Worm (Caenorhabditis elegans) whole organism, L4 larva: ENCODE results near the gene elo-7.

Experiments
- F10B5.3 ChIP-seq: sonication (generic microtip); optimal IDR thresholded peaks from 2 replicates; lab custom pipeline; 2016; ENCODE audit warnings: mild to moderate bottlenecking, missing genetic modification characterization, missing compliant biosample characterization
- F26F4.8 ChIP-seq: fragments of 200-800 bp; sonication (Bioruptor generic); conservative IDR thresholded peaks from 2 replicates; pipeline ENCODE4 v1.3.6; 2022; ENCODE audit warnings: missing genetic modification characterization, missing compliant biosample characterization
- F44E2.7 ChIP-seq: fragments of 200-800 bp; sonication (Bioruptor generic); IDR thresholded peaks from 2 replicates; pipeline ENCODE4 v2.1.2; 2022; ENCODE audit warnings: missing genetic modification characterization, missing compliant biosample characterization
- T26A8.4 ChIP-seq: fragments of 200-800 bp; sonication (Bioruptor generic); IDR thresholded peaks from 2 replicates; pipeline ENCODE4 v1.3.6; 2022; ENCODE audit warnings: missing genetic modification characterization, missing compliant biosample characterization
- Y105C5A.15 ChIP-seq: fragments of 200-800 bp; sonication (Bioruptor generic); IDR thresholded peaks from 2 replicates; pipeline ENCODE4 v1.3.6; 2022; ENCODE audit warnings: missing genetic modification characterization, missing compliant biosample characterization
- Y48G9A.11 ChIP-seq: fragments of 200-800 bp; sonication (Bioruptor generic); IDR thresholded peaks from 2 replicates; pipeline ENCODE4 v1.3.6; 2022; ENCODE audit warnings: missing genetic modification reagents, missing genetic modification characterization, missing compliant biosample characterization
- ZK546.5 ChIP-seq, 2 experiments: sonication (generic microtip); optimal IDR thresholded peaks; 2 replicates each; lab custom pipeline; 2017; ENCODE audit warnings: missing biosample characterization in 2 of 2, missing genetic modification characterization in 2 of 2
- aha-1 ChIP-seq: fragments of 150-350 bp; peaks from one replicate; lab custom pipeline; 2014; ENCODE audit warnings: missing biosample characterization, missing genetic modification characterization
- ceh-20 ChIP-seq: fragments of 200-800 bp; sonication (Bioruptor generic); IDR thresholded peaks from 2 replicates; pipeline ENCODE4 v1.3.6; 2022; ENCODE audit warnings: missing genetic modification reagents, missing genetic modification characterization, missing compliant biosample characterization
- ceh-44 ChIP-seq: fragments of 200-800 bp; sonication (Bioruptor generic); IDR thresholded peaks from 2 replicates; pipeline ENCODE4 v1.3.6; 2022; ENCODE audit warnings: missing genetic modification reagents, missing genetic modification characterization, missing compliant biosample characterization
- ces-1 ChIP-seq: fragments of 150-350 bp; sonication (generic microtip); optimal IDR thresholded peaks from 4 replicates; lab custom pipeline; 2014; ENCODE audit warnings: missing biosample characterization, missing genetic modification reagents, missing genetic modification characterization
- ctbp-1 ChIP-seq: fragments of 200-800 bp; sonication (Bioruptor generic); IDR thresholded peaks from 2 replicates; pipeline ENCODE4 v1.3.6; 2022; ENCODE audit warnings: missing genetic modification reagents, missing genetic modification characterization, missing compliant biosample characterization
- daf-16 ChIP-seq, 3 experiments: sonication (generic microtip); optimal IDR thresholded peaks; 2 replicates each; lab custom pipeline; 2016 to 2017; ENCODE audit warnings: missing genetic modification characterization in 3 of 3, missing genetic modification reagents in 3 of 3, mild to moderate bottlenecking in 2 of 3, missing compliant biosample characterization in 2 of 3, missing biosample characterization in 1 of 3, moderate library complexity in 1 of 3
- daf-8 ChIP-seq: fragments of 200-800 bp; sonication (Bioruptor generic); IDR thresholded peaks from 2 replicates; pipeline ENCODE4 v1.3.6; 2022; ENCODE audit warnings: missing genetic modification characterization, missing compliant biosample characterization
- dpl-1 ChIP-seq: fragments of 150-350 bp; optimal IDR thresholded peaks from 2 replicates; lab custom pipeline; 2014; ENCODE audit warnings: missing biosample characterization, missing genetic modification reagents, missing genetic modification characterization
- dve-1 ChIP-seq: sonication (generic microtip); optimal IDR thresholded peaks from 2 replicates; lab custom pipeline; 2017; ENCODE audit warnings: antibody characterized with exemption, mild to moderate bottlenecking, missing genetic modification characterization, missing compliant biosample characterization; ENCODE audit not compliant: insufficient read depth
- egl-27 ChIP-seq: sonication (generic microtip); optimal IDR thresholded peaks from 3 replicates; lab custom pipeline; 2017; ENCODE audit warnings: missing biosample characterization, missing genetic modification reagents, missing genetic modification characterization
- egl-43 ChIP-seq: fragments of 200-800 bp; sonication (Bioruptor generic); IDR thresholded peaks from 2 replicates; pipeline ENCODE4 v1.3.6; 2022; ENCODE audit warnings: missing genetic modification reagents, missing genetic modification characterization, missing compliant biosample characterization
- fos-1 ChIP-seq: fragments of 150-350 bp; optimal IDR thresholded peaks from 2 replicates; lab custom pipeline; 2014; ENCODE audit warnings: missing biosample characterization, missing genetic modification characterization
- hif-1 ChIP-seq, 2 experiments: sonication (generic microtip); optimal IDR thresholded peaks; 2 replicates each; lab custom pipeline; 2016 to 2017; ENCODE audit warnings: missing compliant biosample characterization in 2 of 2, missing genetic modification characterization in 2 of 2, missing genetic modification reagents in 2 of 2, missing genotype in 2 of 2, mild to moderate bottlenecking in 1 of 2
- hlh-30 ChIP-seq: sonication (generic microtip); optimal IDR thresholded peaks from 2 replicates; lab custom pipeline; 2017; ENCODE audit warnings: antibody characterized with exemption, mild to moderate bottlenecking, missing genetic modification characterization, missing compliant biosample characterization; ENCODE audit not compliant: insufficient read depth
- hmg-1.1 ChIP-seq: fragments of 200-800 bp; sonication (Bioruptor generic); IDR thresholded peaks from 2 replicates; pipeline ENCODE4 v1.3.6; 2022; ENCODE audit warnings: missing genetic modification reagents, missing genetic modification characterization, missing compliant biosample characterization
- lim-7 ChIP-seq: fragments of 200-800 bp; sonication (Bioruptor generic); IDR thresholded peaks from 2 replicates; pipeline ENCODE4 v1.3.6; 2022; ENCODE audit warnings: missing genetic modification characterization, missing compliant biosample characterization
- lsy-2 ChIP-seq, 2 experiments: fragments of 150-350 bp in 1 of 2; sonication (generic microtip) in 1 of 2; optimal IDR thresholded peaks; 2 replicates each; lab custom pipeline; 2014 to 2017; ENCODE audit warnings: missing biosample characterization in 2 of 2, missing genetic modification characterization in 2 of 2
- madf-5 ChIP-seq, 2 experiments: fragments of 200-800 bp; sonication (Bioruptor generic); IDR thresholded peaks; 2 replicates each; pipeline ENCODE4 v1.3.6; 2022; ENCODE audit warnings: missing compliant biosample characterization in 2 of 2, missing genetic modification characterization in 2 of 2
- mdt-29 ChIP-seq: fragments of 200-800 bp; sonication (Bioruptor generic); IDR thresholded peaks from 2 replicates; pipeline ENCODE4 v1.3.6; 2022; ENCODE audit warnings: missing genetic modification reagents, missing genetic modification characterization, missing compliant biosample characterization
- mes-2 ChIP-seq: sonication (generic microtip); optimal IDR thresholded peaks from 2 replicates; lab custom pipeline; 2016; ENCODE audit warnings: missing genotype, mild to moderate bottlenecking, missing genetic modification characterization, missing compliant biosample characterization; ENCODE audit not compliant: poor library complexity, severe bottlenecking
- nhr-11 ChIP-seq: fragments of 150-350 bp; optimal IDR thresholded peaks from 2 replicates; lab custom pipeline; 2014; ENCODE audit warnings: missing biosample characterization, missing genetic modification characterization
- nhr-237 ChIP-seq: sonication (generic microtip); optimal IDR thresholded peaks from 2 replicates; lab custom pipeline; 2017; ENCODE audit warnings: missing biosample characterization, missing genetic modification characterization
- nhr-28 ChIP-seq: fragments of 150-350 bp; optimal IDR thresholded peaks from 2 replicates; lab custom pipeline; 2014; ENCODE audit warnings: missing biosample characterization, missing genetic modification characterization
- nhr-41 ChIP-seq: fragments of 200-800 bp; sonication (Bioruptor generic); IDR thresholded peaks from 2 replicates; pipeline ENCODE4 v1.3.6; 2022; ENCODE audit warnings: missing genetic modification reagents, missing genetic modification characterization, missing compliant biosample characterization
- nhr-48 ChIP-seq: sonication (generic microtip); optimal IDR thresholded peaks from 2 replicates; lab custom pipeline; 2016; ENCODE audit warnings: mild to moderate bottlenecking, missing genetic modification characterization, missing compliant biosample characterization
- nhr-76 ChIP-seq: fragments of 150-350 bp; optimal IDR thresholded peaks from 2 replicates; lab custom pipeline; 2014; ENCODE audit warnings: missing biosample characterization, missing genetic modification characterization
- nhr-77 ChIP-seq: fragments of 150-350 bp; optimal IDR thresholded peaks from 2 replicates; lab custom pipeline; 2014; ENCODE audit warnings: missing biosample characterization, missing genetic modification characterization
- pha-4 ChIP-seq, 2 experiments: fragments of 150-350 bp in 1 of 2; fragments of 200-800 bp in 1 of 2; sonication (Bioruptor generic) in 1 of 2; IDR thresholded peaks in 1 of 2; optimal IDR thresholded peaks in 1 of 2; 2 replicates each; pipeline versions ENCODE4 v1.3.6 to Lab custom; 2014 to 2022; ENCODE audit warnings: missing genetic modification characterization in 2 of 2, missing genetic modification reagents in 2 of 2, missing biosample characterization in 1 of 2, missing compliant biosample characterization in 1 of 2
- tag-97 ChIP-seq: fragments of 200-800 bp; sonication (Bioruptor generic); IDR thresholded peaks from 2 replicates; pipeline ENCODE4 v1.3.6; 2022; ENCODE audit warnings: missing genetic modification characterization, missing compliant biosample characterization
- unc-130 ChIP-seq: sonication (generic microtip); optimal IDR thresholded peaks from 2 replicates; lab custom pipeline; 2016; ENCODE audit warnings: missing genetic modification reagents, missing genetic modification characterization, missing compliant biosample characterization
- unc-62 ChIP-seq, 3 experiments: fragments of 150-350 bp in 1 of 3; sonication (generic microtip); optimal IDR thresholded peaks in 2 of 3; peaks in 1 of 3; 1 replicate in 1 of 3; 2 replicates in 2 of 3; lab custom pipeline; 2014 to 2017; ENCODE audit warnings: missing biosample characterization in 3 of 3, missing genetic modification characterization in 3 of 3, missing genetic modification reagents in 3 of 3, missing genotype in 1 of 3
- zfp-3 ChIP-seq: fragments of 200-800 bp; sonication (Bioruptor generic); conservative IDR thresholded peaks from 2 replicates; pipeline ENCODE4 v1.3.6; 2022; ENCODE audit warnings: missing genetic modification reagents, missing genetic modification characterization, missing compliant biosample characterization
- zip-11 ChIP-seq: fragments of 200-800 bp; sonication (Bioruptor generic); IDR thresholded peaks from 2 replicates; pipeline ENCODE4 v1.3.6; 2022; ENCODE audit warnings: missing genetic modification characterization, missing compliant biosample characterization
- ztf-11 ChIP-seq: fragments of 150-350 bp; optimal IDR thresholded peaks from 2 replicates; lab custom pipeline; 2014; ENCODE audit warnings: missing biosample characterization, missing genetic modification characterization

The elo-7 gene

ce11 chrIV:9518608-9519007 lies 11.1 kb upstream of the elo-7 start, which contains the start of gene nlp-35:
nlp-35 (minus strand) TSS chrIV:9518926.
- 0 out of 2 replicates have a peak, but pooled peaks have one; percentile 52 for TF ChIP-seq mdt-29 (GFP tag; lab: Robert Waterston, UW)
- TF ChIP-seq egl-43 (GFP tag; lab: Robert Waterston, UW) = no peak
- 0 out of 2 replicates have a peak, but pooled peaks have one; percentile 63 for TF ChIP-seq zfp-3 (GFP tag; lab: Robert Waterston, UW)
- no peak for TF ChIP-seq ceh-20 (GFP tag; lab: Robert Waterston, UW)
- TF ChIP-seq F26F4.8 (GFP tag; lab: Robert Waterston, UW) = no peak
- TF ChIP-seq, all 104 proteins: peak for 2

- no peak for TF ChIP-seq nhr-48 (tag; lab: Kevin White, UChicago)
- no peak for TF ChIP-seq ceh-44
- TF ChIP-seq F10B5.3 (tag; lab: Kevin White, UChicago) = no peak
- no peak for TF ChIP-seq nhr-28 (tag; lab: Kevin White, UChicago)
- no peak for TF ChIP-seq T26A8.4 (GFP tag; lab: Robert Waterston, UW)
- TF ChIP-seq zip-11 (GFP tag; lab: Robert Waterston, UW) = no peak
- TF ChIP-seq fos-1 (tag; lab: Kevin White, UChicago) = no peak
- no peak for TF ChIP-seq nhr-41 (GFP tag; lab: Robert Waterston, UW)
- no peak for TF ChIP-seq egl-27 (tag; lab: Kevin White, UChicago)
- TF ChIP-seq nhr-237 (tag; lab: Kevin White, UChicago) = no peak
- TF ChIP-seq unc-62 (GFP tag; optimal IDR thresholded peaks at IDR 0.05 in 1 of 2; lab: Kevin White, UChicago) = no peak
- TF ChIP-seq unc-62 (tag; optimal IDR thresholded peaks at IDR 0.05; lab: Kevin White, UChicago) = no peak
- TF ChIP-seq Y105C5A.15 (GFP tag; lab: Robert Waterston, UW) = no peak
- no peak for TF ChIP-seq hlh-30 (tag; lab: Kevin White, UChicago)
- no peak for TF ChIP-seq ztf-11
- no peak for TF ChIP-seq tag-97
- no peak for TF ChIP-seq pha-4 (GFP tag; IDR thresholded peaks at IDR 0.05; lab: Robert Waterston, UW)
- no peak for TF ChIP-seq pha-4 (tag; optimal IDR thresholded peaks at IDR 0.05; lab: Kevin White, UChicago)
- no peak for TF ChIP-seq ceh-20 (GFP tag; lab: Robert Waterston, UW)
- no peak for TF ChIP-seq lim-7 (GFP tag; lab: Robert Waterston, UW)
- no peak for TF ChIP-seq nhr-77 (tag; lab: Kevin White, UChicago)
Measured at ce11 chrIV:9520629-9521028, 9.1 kb upstream of the elo-7 start.

DNA sequence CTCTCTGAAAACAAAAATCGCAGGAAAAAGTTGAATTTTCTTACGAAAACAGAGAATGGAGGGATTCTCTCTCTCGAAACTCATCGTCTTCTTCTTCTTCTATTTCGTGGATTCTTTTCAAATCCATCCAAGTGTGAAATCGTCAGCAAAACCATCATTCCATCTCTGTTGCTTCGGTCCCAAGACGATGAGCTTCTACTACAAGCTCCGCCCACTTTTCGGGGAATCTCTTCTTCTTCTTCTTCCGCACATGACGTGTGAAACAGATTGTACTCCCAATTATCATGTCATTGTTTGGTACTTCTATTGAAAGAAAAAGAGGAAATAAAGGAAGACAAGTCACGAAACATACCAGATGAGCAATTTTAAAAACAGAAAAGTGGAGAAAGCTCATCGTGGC lies 6.6 kb upstream of the elo-7 start:
- TF ChIP-seq F10B5.3 (tag; lab: Kevin White, UChicago) (no peak), lim-7 (GFP tag; lab: Robert Waterston, UW) (no peak), daf-16 (GFP tag; optimal IDR thresholded peaks at IDR 0.05; lab: Kevin White, UChicago) (no peak), daf-16 (tag; optimal IDR thresholded peaks at IDR 0.05; lab: Kevin White, UChicago) (no peak), mes-2 (tag; lab: Kevin White, UChicago) (no peak), ctbp-1 (GFP tag; lab: Robert Waterston, UW) (no peak)

DNA sequence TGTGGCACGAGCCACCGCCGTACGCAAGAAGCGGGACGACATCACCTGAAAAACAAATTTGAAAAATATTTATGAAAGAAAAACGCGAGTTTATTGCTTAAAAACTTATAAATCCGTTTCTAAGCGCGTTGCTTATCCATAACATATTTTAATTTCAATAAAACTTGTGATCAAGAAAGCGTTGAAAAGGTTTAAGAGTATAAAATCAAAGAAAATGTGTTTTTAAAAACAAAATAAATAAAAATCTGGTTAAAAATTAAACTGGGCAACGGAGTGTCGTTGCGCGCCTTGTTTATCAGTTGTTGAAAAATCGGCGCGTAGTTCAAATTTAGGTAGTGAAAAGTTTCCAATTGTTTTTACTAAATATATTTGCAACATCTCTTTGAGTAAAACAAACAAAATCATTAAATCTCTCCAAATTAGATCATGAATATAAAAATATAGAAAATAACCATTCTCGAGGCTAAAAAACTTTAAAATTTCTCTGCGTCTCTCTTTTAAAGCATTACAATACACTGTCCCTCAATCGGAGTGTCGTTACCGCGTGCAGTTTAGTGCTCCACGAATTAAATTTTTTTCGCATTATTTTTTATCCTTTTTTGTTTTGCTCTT lies 4.8 kb upstream of the elo-7 start, which contains the start of gene ndua-5:
ndua-5 (minus strand) TSS at position 51 of the 612 bp plus-strand sequence.
- no peak for TF ChIP-seq ces-1 (GFP tag; lab: Kevin White, UChicago)
- TF ChIP-seq F44E2.7 (GFP tag; lab: Robert Waterston, UW) = no peak
- TF ChIP-seq madf-5 (GFP tag; IDR thresholded peaks at IDR 0.05; lab: Robert Waterston, UW) = no peak
- TF ChIP-seq daf-16 (GFP tag; optimal IDR thresholded peaks at IDR 0.05; lab: Kevin White, UChicago) = no peak
- peak; percentile 40 for TF ChIP-seq daf-16 (tag; optimal IDR thresholded peaks at IDR 0.05; lab: Kevin White, UChicago)
- peak; percentile 34 for TF ChIP-seq dve-1 (tag; lab: Kevin White, UChicago)
- no peak for TF ChIP-seq egl-27 (tag; lab: Kevin White, UChicago)
- no peak for TF ChIP-seq ztf-11
- TF ChIP-seq ZK546.5 (tag; optimal IDR thresholded peaks at IDR 0.05; lab: Kevin White, UChicago) = no peak
- TF ChIP-seq Y48G9A.11 (GFP tag; lab: Robert Waterston, UW) = peak; percentile 95
- TF ChIP-seq daf-8 (GFP tag; lab: Robert Waterston, UW) = no peak
- peak; percentile 12 for TF ChIP-seq hlh-30 (tag; lab: Kevin White, UChicago)
- peak in 1 of 2 experiments; percentile 62 for TF ChIP-seq lsy-2 (tag; optimal IDR thresholded peaks at IDR 0.05; lab: Kevin White, UChicago)
- TF ChIP-seq ceh-44 = no peak
- no peak for TF ChIP-seq nhr-76
- no peak for TF ChIP-seq unc-130 (GFP tag; lab: Kevin White, UChicago)
- TF ChIP-seq nhr-237 (tag; lab: Kevin White, UChicago) = no peak
- no peak for TF ChIP-seq nhr-11 (tag; lab: Kevin White, UChicago)
- TF ChIP-seq dpl-1 = peak; percentile 88
- peak; percentile 36 for TF ChIP-seq mes-2 (tag; lab: Kevin White, UChicago)
- TF ChIP-seq aha-1 (tag; lab: Kevin White, UChicago) = peak; percentile 9
- TF ChIP-seq zip-11 (GFP tag; lab: Robert Waterston, UW) = no peak
- TF ChIP-seq hif-1 (tag; optimal IDR thresholded peaks at IDR 0.05; lab: Kevin White, UChicago) = no peak
- TF ChIP-seq hmg-1.1 (GFP tag; lab: Robert Waterston, UW) = peak; percentile 38; the same call in 1 of the 2 replicates
